Worm (Caenorhabditis elegans) whole organism, young adult: ENCODE data around the gene sfxn-1.5.

Experiments used
- B0035.1 ChIP-seq: sonication (generic microtip); optimal IDR thresholded peaks from 2 replicates; lab custom pipeline; 2016; ENCODE audit warnings: missing genetic modification characterization, mild to moderate bottlenecking, missing compliant biosample characterization, missing genotype, missing genetic modification reagents
- C17E4.6 ChIP-seq: fragments of 200-800 bp; sonication (Bioruptor generic); IDR thresholded peaks from 2 replicates; pipeline ENCODE4 v1.3.6; 2022; ENCODE audit warnings: missing genetic modification reagents, missing genetic modification characterization, missing compliant biosample characterization
- D2030.7 ChIP-seq: fragments of 200-800 bp; sonication (Bioruptor generic); IDR thresholded peaks from 2 replicates; pipeline ENCODE4 v1.3.6; 2022; ENCODE audit warnings: missing genetic modification reagents, missing genetic modification characterization, missing compliant biosample characterization
- F10E7.11 ChIP-seq: sonication (generic microtip); optimal IDR thresholded peaks from 2 replicates; lab custom pipeline; 2017; ENCODE audit warnings: mild to moderate bottlenecking, missing genetic modification characterization, moderate library complexity, missing compliant biosample characterization
- F22D6.2 ChIP-seq: sonication (generic microtip); optimal IDR thresholded peaks from 2 replicates; lab custom pipeline; 2016; ENCODE audit warnings: mild to moderate bottlenecking, missing genetic modification characterization, missing compliant biosample characterization
- F37B4.10 ChIP-seq: fragments of 200-800 bp; sonication (Bioruptor generic); IDR thresholded peaks from 2 replicates; pipeline ENCODE4 v1.3.6; 2022; ENCODE audit warnings: missing genetic modification characterization, missing compliant biosample characterization
- F39B2.1 ChIP-seq: fragments of 200-800 bp; sonication (Bioruptor generic); IDR thresholded peaks from 2 replicates; pipeline ENCODE4 v1.3.6; 2022; ENCODE audit warnings: missing genetic modification reagents, missing genetic modification characterization, missing compliant biosample characterization
- F52B5.7 ChIP-seq: sonication (generic microtip); optimal IDR thresholded peaks from 2 replicates; lab custom pipeline; 2016; ENCODE audit warnings: mild to moderate bottlenecking, missing genetic modification characterization, missing compliant biosample characterization
- F55B11.4 ChIP-seq: sonication (generic microtip); optimal IDR thresholded peaks from 2 replicates; lab custom pipeline; 2016; ENCODE audit warnings: missing compliant biosample characterization, missing genetic modification characterization, borderline replicate concordance; ENCODE audit not compliant: insufficient read depth
- Y53F4B.3 ChIP-seq: fragments of 200-800 bp; sonication (Bioruptor generic); IDR thresholded peaks from 2 replicates; pipeline ENCODE4 v1.3.6; 2022; ENCODE audit warnings: missing genetic modification reagents, missing genetic modification characterization, missing compliant biosample characterization
- Y67H2A.10 ChIP-seq: fragments of 200-800 bp; sonication (Bioruptor generic); conservative IDR thresholded peaks from 2 replicates; pipeline ENCODE4 v1.3.6; 2022; ENCODE audit warnings: missing genetic modification reagents, missing genetic modification characterization, missing compliant biosample characterization
- Y95B8A.8 ChIP-seq: fragments of 200-800 bp; sonication (Bioruptor generic); IDR thresholded peaks from 2 replicates; pipeline ENCODE4 v1.3.6; 2022; ENCODE audit warnings: missing genetic modification reagents, missing genetic modification characterization, missing compliant biosample characterization
- aptf-3 ChIP-seq: fragments of 200-800 bp; sonication (Bioruptor generic); IDR thresholded peaks from 2 replicates; pipeline ENCODE4 v1.3.6; 2022; ENCODE audit warnings: missing genetic modification characterization, missing compliant biosample characterization
- athp-1 ChIP-seq: sonication (generic microtip); optimal IDR thresholded peaks from 2 replicates; lab custom pipeline; 2017; ENCODE audit warnings: mild to moderate bottlenecking, missing genetic modification characterization, missing compliant biosample characterization
- bed-1 ChIP-seq: fragments of 200-800 bp; sonication (Bioruptor generic); IDR thresholded peaks from 2 replicates; pipeline ENCODE4 v1.3.6; 2022; ENCODE audit warnings: missing genetic modification reagents, missing genetic modification characterization, missing compliant biosample characterization
- bed-2 ChIP-seq: fragments of 200-800 bp; sonication (Bioruptor generic); IDR thresholded peaks from 2 replicates; pipeline ENCODE4 v1.3.6; 2022; ENCODE audit warnings: missing genetic modification reagents, missing genetic modification characterization, missing compliant biosample characterization
- ccch-3 ChIP-seq: fragments of 200-800 bp; sonication (Bioruptor generic); optimal IDR thresholded peaks from 2 replicates; lab custom pipeline; 2018; ENCODE audit warnings: mild to moderate bottlenecking, missing genetic modification characterization, missing compliant biosample characterization
- ceh-27 ChIP-seq: fragments of 200-800 bp; sonication (Bioruptor generic); optimal IDR thresholded peaks from 2 replicates; lab custom pipeline; 2018; ENCODE audit warnings: mild to moderate bottlenecking, missing genetic modification characterization, moderate library complexity, missing compliant biosample characterization
- ceh-79 ChIP-seq: sonication (generic microtip); optimal IDR thresholded peaks from 2 replicates; lab custom pipeline; 2017; ENCODE audit warnings: mild to moderate bottlenecking, missing genetic modification characterization, missing compliant biosample characterization
- die-1 ChIP-seq: sonication (generic microtip); optimal IDR thresholded peaks from 2 replicates; lab custom pipeline; 2016; ENCODE audit warnings: missing genotype, mild to moderate bottlenecking, missing genetic modification characterization, missing compliant biosample characterization
- dox-1 ChIP-seq: fragments of 200-800 bp; sonication (Bioruptor generic); IDR thresholded peaks from 2 replicates; pipeline ENCODE4 v1.3.6; 2022; ENCODE audit warnings: missing genetic modification reagents, missing genetic modification characterization, missing compliant biosample characterization
- efl-1 ChIP-seq: fragments of 150-350 bp; optimal IDR thresholded peaks from 2 replicates; lab custom pipeline; 2014; ENCODE audit warnings: missing biosample characterization, missing genetic modification reagents, missing genetic modification characterization
- egrh-3 ChIP-seq: fragments of 200-800 bp; sonication (Bioruptor generic); IDR thresholded peaks from 2 replicates; pipeline ENCODE4 v1.3.6; 2022; ENCODE audit warnings: missing genetic modification reagents, missing genetic modification characterization, missing compliant biosample characterization
- ekl-4 ChIP-seq: fragments of 200-800 bp; sonication (Bioruptor generic); IDR thresholded peaks from 2 replicates; pipeline ENCODE4 v1.3.6; 2022; ENCODE audit warnings: missing genetic modification reagents, missing genetic modification characterization, missing compliant biosample characterization
- ets-4 ChIP-seq: fragments of 200-800 bp; sonication (Bioruptor generic); optimal IDR thresholded peaks from 2 replicates; lab custom pipeline; 2018; ENCODE audit warnings: mild to moderate bottlenecking, missing genetic modification characterization, missing compliant biosample characterization
- gei-17 ChIP-seq: fragments of 200-800 bp; sonication (Bioruptor generic); optimal IDR thresholded peaks from 2 replicates; lab custom pipeline; 2018; ENCODE audit warnings: mild to moderate bottlenecking, missing genetic modification characterization, missing compliant biosample characterization
- him-1 ChIP-seq: sonication (generic microtip); optimal IDR thresholded peaks from 2 replicates; lab custom pipeline; 2016; ENCODE audit warnings: missing genotype, missing genetic modification reagents, missing genetic modification characterization, missing compliant biosample characterization
- hlh-26 ChIP-seq: fragments of 200-800 bp; sonication (Bioruptor generic); conservative IDR thresholded peaks from 2 replicates; pipeline ENCODE4 v1.3.6; 2022; ENCODE audit warnings: missing genetic modification reagents, missing genetic modification characterization, missing compliant biosample characterization
- hsf-1 ChIP-seq: fragments of 200-800 bp; sonication (Bioruptor generic); IDR thresholded peaks from 2 replicates; pipeline ENCODE4 v1.3.6; 2022; ENCODE audit warnings: missing genetic modification reagents, missing genetic modification characterization, missing compliant biosample characterization
- let-607 ChIP-seq, 2 experiments: fragments of 200-800 bp in 1 of 2; sonication (Bioruptor generic) in 1 of 2; sonication (generic microtip) in 1 of 2; optimal IDR thresholded peaks; 2 replicates each; lab custom pipeline; 2016 to 2018; ENCODE audit warnings: mild to moderate bottlenecking in 2 of 2, missing compliant biosample characterization in 2 of 2, missing genetic modification characterization in 2 of 2, moderate library complexity in 2 of 2, missing genotype in 1 of 2
- lin-35 ChIP-seq, 3 experiments: fragments of 150-350 bp in 2 of 3; sonication (generic microtip) in 1 of 3; optimal IDR thresholded peaks; 2 replicates each; lab custom pipeline; 2014 to 2018; ENCODE audit warnings: missing biosample characterization in 3 of 3, missing genetic modification characterization in 3 of 3, missing genetic modification reagents in 3 of 3
- lir-1 ChIP-seq: fragments of 200-800 bp; sonication (Bioruptor generic); conservative IDR thresholded peaks from 2 replicates; pipeline ENCODE4 v1.3.6; 2022; ENCODE audit warnings: missing genetic modification reagents, missing genetic modification characterization, missing compliant biosample characterization
- lsy-27 ChIP-seq: sonication (generic microtip); optimal IDR thresholded peaks from 2 replicates; lab custom pipeline; 2017; ENCODE audit warnings: missing genetic modification characterization, mild to moderate bottlenecking, missing compliant biosample characterization, antibody characterized with exemption, missing genotype, borderline replicate concordance; ENCODE audit not compliant: insufficient read depth
- madf-8 ChIP-seq: fragments of 200-800 bp; sonication (Bioruptor generic); conservative IDR thresholded peaks from 2 replicates; pipeline ENCODE4 v1.3.6; 2022; ENCODE audit warnings: missing genetic modification reagents, missing genetic modification characterization, missing compliant biosample characterization
- nfya-1 ChIP-seq: sonication (generic microtip); optimal IDR thresholded peaks from 2 replicates; lab custom pipeline; 2017; ENCODE audit warnings: antibody characterized with exemption, missing compliant biosample characterization, missing genetic modification characterization, borderline replicate concordance; ENCODE audit not compliant: insufficient read depth
- nhr-90 ChIP-seq: sonication (generic microtip); optimal IDR thresholded peaks from 2 replicates; lab custom pipeline; 2016; ENCODE audit warnings: missing genotype, mild to moderate bottlenecking, missing genetic modification characterization, missing compliant biosample characterization
- pbrm-1 ChIP-seq: fragments of 200-800 bp; sonication (Bioruptor generic); IDR thresholded peaks from 2 replicates; pipeline ENCODE4 v1.3.6; 2022; ENCODE audit warnings: missing genetic modification reagents, missing genetic modification characterization, missing compliant biosample characterization
- sdz-38 ChIP-seq: sonication (generic microtip); optimal IDR thresholded peaks from 2 replicates; lab custom pipeline; 2016; ENCODE audit warnings: missing genotype, missing genetic modification characterization, missing compliant biosample characterization
- sea-2 ChIP-seq: fragments of 200-800 bp; sonication (Bioruptor generic); IDR thresholded peaks from 2 replicates; pipeline ENCODE4 v1.3.6; 2022; ENCODE audit warnings: missing genetic modification characterization, missing compliant biosample characterization
- snpc-3.4 ChIP-seq: sonication (generic microtip); optimal IDR thresholded peaks from 2 replicates; lab custom pipeline; 2017; ENCODE audit warnings: missing genetic modification characterization, mild to moderate bottlenecking, missing compliant biosample characterization, antibody characterized with exemption, moderate library complexity, missing genotype, missing genetic modification reagents
- snpc-4 ChIP-seq, 5 experiments: fragments of 150-350 bp in 1 of 5; sonication (generic microtip) in 4 of 5; optimal IDR thresholded peaks; 2 replicates each; lab custom pipeline; 2014 to 2018; ENCODE audit warnings: missing genetic modification characterization in 5 of 5, missing biosample characterization in 3 of 5, antibody characterized with exemption in 2 of 5, mild to moderate bottlenecking in 2 of 5, missing compliant biosample characterization in 2 of 5, missing genotype in 2 of 5, moderate library complexity in 2 of 5, missing genetic modification reagents in 1 of 5
- somi-1 ChIP-seq: fragments of 200-800 bp; sonication (Bioruptor generic); optimal IDR thresholded peaks from 2 replicates; lab custom pipeline; 2018; ENCODE audit warnings: mild to moderate bottlenecking, missing genetic modification characterization, missing compliant biosample characterization
- unc-130 ChIP-seq: sonication (generic microtip); optimal IDR thresholded peaks from 2 replicates; lab custom pipeline; 2016; ENCODE audit warnings: missing genetic modification reagents, missing genetic modification characterization, missing compliant biosample characterization
- unc-62 ChIP-seq: fragments of 150-350 bp; optimal IDR thresholded peaks from 2 replicates; lab custom pipeline; 2014; ENCODE audit warnings: missing biosample characterization, missing genetic modification reagents, missing genetic modification characterization
- xnd-1 ChIP-seq: sonication (generic microtip); optimal IDR thresholded peaks from 2 replicates; lab custom pipeline; 2016; ENCODE audit warnings: missing genotype, missing genetic modification reagents, missing genetic modification characterization, missing compliant biosample characterization
- zim-3 ChIP-seq: sonication (generic microtip); optimal IDR thresholded peaks from 2 replicates; lab custom pipeline; 2017; ENCODE audit warnings: mild to moderate bottlenecking, missing genetic modification characterization, moderate library complexity, missing compliant biosample characterization
- ztf-25 ChIP-seq: fragments of 200-800 bp; sonication (Bioruptor generic); IDR thresholded peaks from 2 replicates; pipeline ENCODE4 v1.3.6; 2022; ENCODE audit warnings: missing genetic modification reagents, missing genetic modification characterization, missing compliant biosample characterization

sfxn-1.5 gene

ce11 chrX:11645517-11645916 lies 15.9 kb downstream of the sfxn-1.5 start (continued):
- TF ChIP-seq let-607 (tag; optimal IDR thresholded peaks at IDR 0.05; lab: Kevin White, UChicago) (peak in 1 of 2 experiments; percentile 17), aptf-3 (no peak), Y95B8A.8 (GFP tag; lab: Robert Waterston, UW) (0 out of 2 replicates have a peak, but pooled peaks have one; percentile 28), zim-3 (tag; lab: Kevin White, UChicago) (peak; percentile 39), F52B5.7 (tag; lab: Kevin White, UChicago) (no peak), nfya-1 (tag; lab: Kevin White, UChicago) (no peak), ets-4 (GFP tag; lab: Kevin White, UChicago) (no peak), somi-1 (GFP tag; lab: Kevin White, UChicago) (peak; percentile 19), D2030.7 (GFP tag; lab: Robert Waterston, UW) (peak; percentile 60; the same call in 1 of the 2 replicates), bed-2 (GFP tag; lab: Robert Waterston, UW) (no peak), hlh-26 (GFP tag; lab: Robert Waterston, UW) (no peak), bed-1 (GFP tag; lab: Robert Waterston, UW) (no peak), xnd-1 (tag; lab: Kevin White, UChicago) (no peak), F37B4.10 (GFP tag; lab: Robert Waterston, UW) (no peak), dox-1 (GFP tag; lab: Robert Waterston, UW) (peak; percentile 57; the same call in 1 of the 2 replicates), ceh-27 (GFP tag; lab: Kevin White, UChicago) (peak; percentile 1), unc-62 (GFP tag; lab: Kevin White, UChicago) (no peak), ekl-4 (no peak), snpc-3.4 (peak; percentile 8), F10E7.11 (tag; lab: Kevin White, UChicago) (no peak), hsf-1 (GFP tag; lab: Robert Waterston, UW) (no peak), him-1 (tag; lab: Kevin White, UChicago) (peak; percentile 82), F39B2.1 (GFP tag; lab: Robert Waterston, UW) (no peak), lsy-27 (no peak), F55B11.4 (tag; lab: Kevin White, UChicago) (no peak), gei-17 (GFP tag; lab: Kevin White, UChicago) (no peak), ccch-3 (no peak), C17E4.6 (GFP tag; lab: Robert Waterston, UW) (no peak), nhr-90 (tag; lab: Kevin White, UChicago) (peak; percentile 66), B0035.1 (peak; percentile 23), sdz-38 (tag; lab: Kevin White, UChicago) (no peak), die-1 (tag; lab: Kevin White, UChicago) (peak; percentile 74), madf-8 (no peak), ceh-79 (tag; lab: Kevin White, UChicago) (no peak), efl-1 (no peak), Y53F4B.3 (GFP tag; lab: Robert Waterston, UW) (no peak), ztf-25 (GFP tag; lab: Robert Waterston, UW) (0 out of 2 replicates have a peak, but pooled peaks have one; percentile 58), egrh-3 (GFP tag; lab: Robert Waterston, UW) (0 out of 2 replicates have a peak, but pooled peaks have one; percentile 18), lir-1 (GFP tag; lab: Robert Waterston, UW) (peak; percentile 73), lin-35 (GFP tag; optimal IDR thresholded peaks at IDR 0.05; lab: Kevin White, UChicago) (peak in 1 of 3 experiments; percentile 53), F22D6.2 (tag; lab: Kevin White, UChicago) (no peak), unc-130 (GFP tag; lab: Kevin White, UChicago) (peak; percentile 11), athp-1 (tag; lab: Kevin White, UChicago) (peak; percentile 4), sea-2 (GFP tag; lab: Robert Waterston, UW) (no peak), Y67H2A.10 (GFP tag; lab: Robert Waterston, UW) (0 out of 2 replicates have a peak, but pooled peaks have one; percentile 41), pbrm-1 (peak; percentile 70), snpc-4 (GFP tag; optimal IDR thresholded peaks at IDR 0.05; lab: Kevin White, UChicago) (peak; percentile 57), snpc-4 (tag; optimal IDR thresholded peaks at IDR 0.05; lab: Kevin White, UChicago) (peak in 2 of 4 experiments; percentile 27 to 59)
